Worm (Caenorhabditis elegans) whole organism, midembryonic: ENCODE data around the gene ugt-45.

Experiments
- T22C8.4 ChIP-seq: fragments of 200-800 bp; sonication (Bioruptor generic); IDR thresholded peaks from 2 replicates; pipeline ENCODE4 v1.3.6; 2022; ENCODE audit warnings: missing genetic modification characterization, missing compliant biosample characterization
- cog-1 ChIP-seq: sonication (generic microtip); optimal IDR thresholded peaks from 2 replicates; lab custom pipeline; 2016; ENCODE audit warnings: missing genetic modification characterization, missing compliant biosample characterization
- flt-1 ChIP-seq: fragments of 200-800 bp; sonication (Bioruptor generic); IDR thresholded peaks from 2 replicates; pipeline ENCODE4 v1.3.6; 2022; ENCODE audit warnings: missing genetic modification characterization, missing compliant biosample characterization
- klf-2 ChIP-seq: fragments of 200-800 bp; sonication (Bioruptor generic); conservative IDR thresholded peaks from 2 replicates; pipeline ENCODE4 v1.3.6; 2022; ENCODE audit warnings: missing genetic modification reagents, missing genetic modification characterization, missing compliant biosample characterization
- med-1 ChIP-seq: sonication (generic microtip); optimal IDR thresholded peaks from 2 replicates; lab custom pipeline; 2017; ENCODE audit warnings: missing genetic modification characterization, mild to moderate bottlenecking, missing compliant biosample characterization, antibody characterized with exemption, missing genetic modification reagents; ENCODE audit not compliant: insufficient read depth
- ref-1 ChIP-seq: fragments of 200-800 bp; sonication (Bioruptor generic); conservative IDR thresholded peaks from 2 replicates; pipeline ENCODE4 v1.3.6; 2022; ENCODE audit warnings: missing genetic modification reagents, missing genetic modification characterization, missing compliant biosample characterization
- tab-1 ChIP-seq: fragments of 200-800 bp; sonication (Bioruptor generic); IDR thresholded peaks from 2 replicates; pipeline ENCODE4 v1.3.6; 2022; ENCODE audit warnings: missing genetic modification characterization, missing compliant biosample characterization
- ztf-23 ChIP-seq: fragments of 200-800 bp; sonication (Bioruptor generic); IDR thresholded peaks from 2 replicates; pipeline ENCODE4 v1.3.6; 2022; ENCODE audit warnings: missing genetic modification reagents, missing genetic modification characterization, missing compliant biosample characterization
- ztf-29 ChIP-seq: fragments of 200-800 bp; sonication (Bioruptor generic); IDR thresholded peaks from 2 replicates; pipeline ENCODE4 v1.3.6; 2022; ENCODE audit warnings: missing genetic modification reagents, missing genetic modification characterization, missing compliant biosample characterization

ugt-45 gene

ce11 chrIV:3751001-3751400 is at the start of gene ugt-45:
Gene ugt-45, minus strand, starts transcription at chrIV:3751101.
- TF ChIP-seq med-1 (no peak), ref-1 (GFP tag; lab: Robert Waterston, UW) (no peak), klf-2 (GFP tag; lab: Robert Waterston, UW) (no peak), T22C8.4 (GFP tag; lab: Robert Waterston, UW) (no peak), tab-1 (GFP tag; lab: Robert Waterston, UW) (no peak), cog-1 (tag; lab: Kevin White, UChicago) (no peak), flt-1 (GFP tag; lab: Robert Waterston, UW) (no peak), ztf-23 (no peak), ztf-29 (GFP tag; lab: Robert Waterston, UW) (no peak)

ce11 chrIV:3797442-3797841 is 46.5 kb upstream of the ugt-45 start:
- no peak for TF ChIP-seq cog-1 (tag; lab: Kevin White, UChicago)

DNA sequence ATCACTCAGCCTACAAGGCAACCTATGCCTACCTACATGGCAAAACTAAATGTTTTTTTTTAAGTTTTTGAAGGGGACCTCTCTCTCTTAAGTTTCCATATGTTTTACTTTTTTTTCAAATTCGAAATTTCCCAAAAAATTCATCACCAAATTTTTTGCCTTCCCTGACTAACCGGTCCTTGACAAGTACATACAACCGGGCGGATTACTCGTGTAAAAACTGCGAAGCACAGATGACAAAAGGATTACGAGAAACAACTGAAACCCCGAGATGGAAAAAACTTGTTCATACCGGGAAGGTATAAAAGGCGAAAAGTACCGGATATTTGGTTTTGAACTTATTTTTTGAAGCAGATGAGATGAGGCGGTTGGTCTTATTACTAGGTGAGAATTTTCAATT is 43.5 kb upstream of the ugt-45 start, which contains the start of gene K09B3.1:
Gene K09B3.1 (plus strand): TSS at position 301 of the 400 bp plus-strand sequence.
- TF ChIP-seq ztf-29 (GFP tag; lab: Robert Waterston, UW) (no peak), ztf-23 (no peak), T22C8.4 (GFP tag; lab: Robert Waterston, UW) (no peak), tab-1 (GFP tag; lab: Robert Waterston, UW) (no peak), flt-1 (GFP tag; lab: Robert Waterston, UW) (no peak), klf-2 (GFP tag; lab: Robert Waterston, UW) (no peak), med-1 (no peak), ref-1 (GFP tag; lab: Robert Waterston, UW) (no peak)

DNA sequence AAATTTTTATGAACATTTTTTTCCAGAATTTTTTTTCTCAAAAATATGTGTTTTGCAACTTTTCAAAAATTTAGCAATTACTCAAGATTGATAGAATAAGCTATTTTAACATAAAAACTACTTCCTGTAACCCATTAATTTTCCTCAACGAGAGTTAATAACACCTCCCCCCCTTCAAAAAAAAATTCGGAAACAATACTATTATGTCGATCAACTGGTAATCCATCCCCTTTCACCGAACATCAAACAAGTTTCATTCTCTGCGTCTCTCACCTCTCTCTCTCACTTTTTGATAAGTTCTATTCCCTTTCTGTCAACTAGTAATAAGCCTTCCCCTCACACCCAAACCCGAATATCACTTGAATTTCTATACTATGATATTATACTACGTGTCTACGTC is 33.0 kb upstream of the ugt-45 start, which contains the start of gene glct-6:
Gene glct-6 (plus strand): TSS at position 301 of the 400 bp plus-strand sequence.
- TF ChIP-seq tab-1 (GFP tag; lab: Robert Waterston, UW) (no peak), ztf-23 (no peak), flt-1 (GFP tag; lab: Robert Waterston, UW) (no peak), cog-1 (tag; lab: Kevin White, UChicago) (no peak), ztf-29 (GFP tag; lab: Robert Waterston, UW) (no peak), T22C8.4 (GFP tag; lab: Robert Waterston, UW) (no peak), med-1 (no peak), klf-2 (GFP tag; lab: Robert Waterston, UW) (no peak), ref-1 (GFP tag; lab: Robert Waterston, UW) (no peak)

ce11 chrIV:3781539-3781938 is 30.6 kb upstream of the ugt-45 start:
- TF ChIP-seq ref-1 (GFP tag; lab: Robert Waterston, UW) (no peak), tab-1 (GFP tag; lab: Robert Waterston, UW) (no peak), med-1 (no peak), cog-1 (tag; lab: Kevin White, UChicago) (no peak), klf-2 (GFP tag; lab: Robert Waterston, UW) (no peak), ztf-23 (no peak), flt-1 (GFP tag; lab: Robert Waterston, UW) (no peak), ztf-29 (GFP tag; lab: Robert Waterston, UW) (no peak), T22C8.4 (GFP tag; lab: Robert Waterston, UW) (no peak)

DNA sequence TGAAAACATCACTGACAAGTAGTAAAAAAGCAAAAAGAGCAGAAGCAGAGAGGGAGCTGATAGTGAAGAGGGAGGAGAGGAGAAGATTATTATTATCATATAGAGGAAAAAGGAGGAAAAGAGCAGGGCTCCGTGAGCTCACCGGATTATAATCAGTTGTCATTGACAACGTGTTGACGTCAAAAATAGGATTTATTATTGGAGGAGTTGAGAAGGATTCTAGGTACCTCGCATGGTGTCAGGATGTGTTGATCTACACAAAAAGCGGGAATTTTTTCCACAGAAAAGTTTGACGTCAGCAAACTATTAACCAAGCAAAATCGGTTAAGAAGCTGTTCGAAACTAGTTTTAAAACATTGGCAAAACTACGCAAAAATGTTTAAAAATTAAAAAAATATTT is 23.3 kb upstream of the ugt-45 start:
- no peak for TF ChIP-seq med-1
- TF ChIP-seq ref-1 (GFP tag; lab: Robert Waterston, UW) = no peak
- no peak for TF ChIP-seq ztf-29 (GFP tag; lab: Robert Waterston, UW)
- TF ChIP-seq cog-1 (tag; lab: Kevin White, UChicago) = no peak
- no peak for TF ChIP-seq ztf-23
- TF ChIP-seq flt-1 (GFP tag; lab: Robert Waterston, UW) = no peak
- TF ChIP-seq T22C8.4 (GFP tag; lab: Robert Waterston, UW) = no peak
- TF ChIP-seq klf-2 (GFP tag; lab: Robert Waterston, UW) = no peak
- no peak for TF ChIP-seq tab-1 (GFP tag; lab: Robert Waterston, UW)

DNA sequence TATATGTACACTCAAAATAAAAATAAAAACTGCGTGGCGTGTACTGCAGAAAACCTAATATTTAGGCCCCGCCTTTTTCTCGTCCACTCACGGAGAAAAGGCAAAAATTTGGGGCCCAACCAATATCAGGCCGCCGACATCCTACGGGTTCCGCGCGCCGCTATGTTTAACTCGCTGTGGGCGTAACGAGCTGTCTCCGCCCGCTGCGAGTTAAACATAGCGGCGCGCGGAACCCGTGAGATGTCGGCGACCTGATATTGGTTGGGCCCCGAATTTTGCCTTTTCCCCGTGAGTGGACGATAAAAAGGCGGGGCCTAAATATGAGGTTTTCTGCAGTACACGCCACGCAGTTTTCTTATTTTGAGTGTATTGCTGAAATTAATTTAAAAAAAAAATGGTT is 20.3 kb upstream of the ugt-45 start:
- 0 out of 2 replicates have a peak, but pooled peaks have one; percentile 8 for TF ChIP-seq flt-1 (GFP tag; lab: Robert Waterston, UW)

DNA sequence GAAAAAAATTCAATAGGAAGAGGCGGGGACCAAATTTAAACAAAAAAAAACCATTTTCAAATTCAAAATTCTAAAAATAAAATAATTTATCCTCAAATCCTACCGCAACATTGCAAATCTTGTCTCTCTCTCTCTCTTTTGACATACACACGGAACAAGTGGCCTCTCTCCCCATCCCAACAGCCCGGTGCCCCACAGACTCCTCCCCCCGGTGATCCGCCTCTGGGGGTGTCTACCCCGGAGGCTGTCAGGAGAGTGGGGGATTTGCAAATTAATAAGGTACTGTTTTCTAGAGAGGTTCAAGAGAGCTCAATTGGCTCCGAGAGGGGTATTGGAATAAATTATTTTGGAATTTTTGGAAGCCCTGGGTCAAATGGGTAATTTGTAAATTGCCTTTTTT is 16.8 kb upstream of the ugt-45 start:
- TF ChIP-seq T22C8.4 (GFP tag; lab: Robert Waterston, UW) (no peak), ref-1 (GFP tag; lab: Robert Waterston, UW) (no peak), cog-1 (tag; lab: Kevin White, UChicago) (no peak), med-1 (no peak), ztf-23 (no peak), flt-1 (GFP tag; lab: Robert Waterston, UW) (no peak), tab-1 (GFP tag; lab: Robert Waterston, UW) (no peak), ztf-29 (GFP tag; lab: Robert Waterston, UW) (no peak), klf-2 (GFP tag; lab: Robert Waterston, UW) (no peak)

DNA sequence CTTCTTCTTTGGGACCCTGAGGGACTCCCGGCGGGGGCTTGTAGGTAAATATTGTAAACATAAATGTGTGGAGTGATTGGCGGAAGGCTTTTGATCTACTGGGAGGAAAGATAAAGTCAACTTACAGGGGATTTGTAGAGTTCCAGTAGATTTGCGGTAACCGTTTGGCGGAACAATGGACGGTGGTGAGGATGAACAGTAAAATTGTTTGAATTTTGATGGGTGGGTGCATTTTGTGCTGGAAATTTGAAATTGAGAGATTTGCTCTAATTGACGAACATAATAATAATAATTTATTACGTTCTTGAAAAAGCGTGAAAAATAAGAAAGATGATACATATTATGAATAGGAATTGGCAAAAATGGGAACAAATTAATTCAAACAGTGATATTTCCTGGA is 15.7 kb upstream of the ugt-45 start, which contains the start of gene vab-2:
Gene vab-2 (minus strand): TSS at position 238 of the 400 bp plus-strand sequence.
- no peak for TF ChIP-seq tab-1 (GFP tag; lab: Robert Waterston, UW)
- no peak for TF ChIP-seq med-1
- TF ChIP-seq T22C8.4 (GFP tag; lab: Robert Waterston, UW) = no peak
- TF ChIP-seq ref-1 (GFP tag; lab: Robert Waterston, UW) = no peak
- no peak for TF ChIP-seq ztf-29 (GFP tag; lab: Robert Waterston, UW)
- TF ChIP-seq cog-1 (tag; lab: Kevin White, UChicago) = no peak
- no peak for TF ChIP-seq flt-1 (GFP tag; lab: Robert Waterston, UW)
- TF ChIP-seq klf-2 (GFP tag; lab: Robert Waterston, UW) = no peak
- no peak for TF ChIP-seq ztf-23

- TF ChIP-seq tab-1 (GFP tag; lab: Robert Waterston, UW) (no peak), klf-2 (GFP tag; lab: Robert Waterston, UW) (no peak), ztf-23 (no peak), T22C8.4 (GFP tag; lab: Robert Waterston, UW) (no peak), med-1 (no peak), ref-1 (GFP tag; lab: Robert Waterston, UW) (no peak), flt-1 (GFP tag; lab: Robert Waterston, UW) (no peak)
Measured at ce11 chrIV:3765457-3765856, 14.6 kb upstream of the ugt-45 start.
